Fruit fly (Drosophila melanogaster): ENCODE data around the gene Rab9Fb.

dm6 chrX:10930553-10931092, 21.7 kb downstream of the Rab9Fb start, which contains the start of gene Myo10A:
- TF ChIP-seq psq (optimal IDR thresholded peaks at IDR 0.05) (no peak), CG8478 (optimal IDR thresholded peaks at IDR 0.05) (no peak), Dll (optimal IDR thresholded peaks at IDR 0.05) (no peak), usp (GFP tag; optimal IDR thresholded peaks at IDR 0.05) (no peak)
